Worm (Caenorhabditis elegans): ENCODE measurements around the gene ampd-1.
A peak's percentile ranks its signal among the peaks of the same experiment; 100 is the strongest.

The ampd-1 gene

DNA sequence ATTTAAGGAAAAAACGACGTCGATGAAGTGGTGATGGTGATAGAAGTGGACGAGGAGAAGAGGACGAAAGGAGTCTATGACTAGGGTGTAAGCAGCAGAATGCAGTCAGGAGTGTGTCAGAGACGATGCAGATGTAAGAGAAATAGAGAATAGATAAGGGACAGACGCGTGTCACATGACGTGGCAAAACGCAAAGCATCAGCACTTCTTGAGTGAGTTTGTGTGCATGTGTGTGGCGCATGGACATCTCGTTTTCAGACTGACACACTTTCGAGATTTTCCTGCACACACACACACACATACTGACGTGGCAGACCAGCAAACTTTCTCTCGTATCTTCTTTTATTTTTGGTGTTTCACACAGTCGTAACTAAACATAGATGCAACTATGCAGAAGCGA is 20.7 kb upstream of the ampd-1 start:
- TF ChIP-seq aly-2 (tag; optimal IDR thresholded peaks at IDR 0.05) (no peak), jun-1 (tag; optimal IDR thresholded peaks at IDR 0.05) (peak; percentile 30), lin-15B (tag; optimal IDR thresholded peaks at IDR 0.05) (no peak), hmg-11 (tag; optimal IDR thresholded peaks at IDR 0.05) (peak; percentile 44), nhr-25 (tag; optimal IDR thresholded peaks at IDR 0.05) (peak; percentile 51), skn-1 (tag; optimal IDR thresholded peaks at IDR 0.05) (peak; percentile 75), ama-1 (optimal IDR thresholded peaks at IDR 0.05) (peak; percentile 39), elt-3 (tag; optimal IDR thresholded peaks at IDR 0.05) (no peak), pha-4 (tag; optimal IDR thresholded peaks at IDR 0.05) (peak; percentile 48), ceh-28 (tag; optimal IDR thresholded peaks at IDR 0.05) (peak; percentile 11), elt-1 (tag; optimal IDR thresholded peaks at IDR 0.05) (peak; percentile 15), elt-2 (tag; optimal IDR thresholded peaks at IDR 0.05) (peak; percentile 99), nfya-1 (tag; optimal IDR thresholded peaks at IDR 0.05; ENCODE audit: insufficient read depth) (peak; percentile 71), nhr-23 (tag; optimal IDR thresholded peaks at IDR 0.05) (peak; percentile 18), lin-39 (tag; optimal IDR thresholded peaks at IDR 0.05) (peak; percentile 30), mml-1 (tag; optimal IDR thresholded peaks at IDR 0.05) (no peak), ceh-82 (tag; optimal IDR thresholded peaks at IDR 0.05) (no peak), nhr-237 (tag; optimal IDR thresholded peaks at IDR 0.05) (no peak), snpc-4 (tag; optimal IDR thresholded peaks at IDR 0.05) (peak; percentile 20), ceh-9 (tag; optimal IDR thresholded peaks at IDR 0.05) (no peak), nhr-43 (tag; optimal IDR thresholded peaks at IDR 0.05; ENCODE audit: poor library complexity, severe bottlenecking) (peak; percentile 68), pqm-1 (tag; optimal IDR thresholded peaks at IDR 0.05) (peak; percentile 89)

DNA sequence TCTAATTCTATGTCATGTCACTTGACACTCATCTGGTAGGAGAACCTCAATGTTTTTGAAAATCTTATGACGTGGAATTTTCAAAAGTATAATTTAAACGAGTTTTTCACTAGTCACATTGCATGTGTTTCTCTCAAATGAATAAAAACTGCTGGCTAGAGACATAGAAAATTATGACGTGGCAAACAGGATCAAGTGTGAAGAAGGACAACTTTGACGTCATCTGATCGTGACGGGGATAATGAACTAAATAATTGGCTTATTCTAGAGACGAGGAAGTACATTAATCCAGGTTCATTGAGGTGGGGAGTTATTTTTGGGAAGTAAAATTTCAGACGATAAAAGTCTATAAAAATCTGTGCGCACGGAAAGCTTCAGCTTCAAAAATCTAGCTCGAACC is 19.9 kb upstream of the ampd-1 start:
- TF ChIP-seq nhr-23 (tag; optimal IDR thresholded peaks at IDR 0.05) (peak; percentile 20), ZK546.5 (tag; optimal IDR thresholded peaks at IDR 0.05) (no peak), nhr-25 (tag; optimal IDR thresholded peaks at IDR 0.05) (peak; percentile 50)

DNA sequence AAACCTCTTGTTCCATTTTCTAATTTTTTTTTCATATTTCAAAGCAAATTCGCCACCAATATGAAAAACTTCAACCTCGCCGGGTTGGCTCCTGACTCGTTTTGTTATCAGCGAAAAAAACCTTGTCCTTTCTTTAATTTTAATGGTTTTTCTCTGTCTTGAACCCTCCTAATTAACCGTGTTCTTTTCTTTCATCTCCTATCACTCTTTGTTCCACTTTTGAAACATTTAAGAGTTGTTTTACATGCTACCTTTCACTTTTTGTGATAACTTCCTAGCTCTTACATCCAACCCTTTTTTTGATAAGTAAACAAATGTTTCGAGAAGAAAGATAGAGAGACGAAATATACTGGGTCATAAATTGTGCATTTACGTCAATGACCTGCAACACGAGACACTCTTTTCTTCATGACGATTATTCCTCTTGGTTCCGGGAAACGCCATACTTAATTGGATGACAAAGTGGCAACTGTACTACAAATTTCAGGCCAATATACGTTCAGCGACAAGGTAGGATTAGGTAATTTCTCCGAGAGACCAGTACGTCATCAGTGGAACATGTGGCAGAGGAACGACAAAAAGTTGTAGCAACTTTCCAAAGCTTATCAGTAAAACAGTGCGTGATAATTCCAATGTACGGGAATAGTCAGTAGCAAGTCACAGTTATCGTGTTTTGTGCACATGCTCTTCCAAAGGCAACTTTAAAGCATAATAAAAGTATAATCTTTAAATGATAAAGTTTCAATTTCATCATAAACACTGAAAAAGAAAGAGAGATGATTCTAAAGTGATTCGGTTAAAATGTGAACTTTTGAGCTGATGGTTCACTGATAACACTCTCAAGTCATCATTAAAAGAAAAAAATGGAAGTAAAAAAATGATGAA is 18.2 kb upstream of the ampd-1 start:
- TF ChIP-seq elt-2 (tag; optimal IDR thresholded peaks at IDR 0.05), result peak; percentile 99
- no peak for TF ChIP-seq zag-1 (tag; optimal IDR thresholded peaks at IDR 0.05)
- peak; percentile 6 for TF ChIP-seq fos-1 (tag; optimal IDR thresholded peaks at IDR 0.05)
- TF ChIP-seq elt-3 (tag; optimal IDR thresholded peaks at IDR 0.05), result no peak
- TF ChIP-seq pha-4 (tag; optimal IDR thresholded peaks at IDR 0.05), result peak; percentile 62
- peak; percentile 87 for TF ChIP-seq pqm-1 (tag; optimal IDR thresholded peaks at IDR 0.05)
- no peak for TF ChIP-seq nhr-28 (tag; optimal IDR thresholded peaks at IDR 0.05)
- TF ChIP-seq nhr-25 (tag; optimal IDR thresholded peaks at IDR 0.05), result no peak

DNA sequence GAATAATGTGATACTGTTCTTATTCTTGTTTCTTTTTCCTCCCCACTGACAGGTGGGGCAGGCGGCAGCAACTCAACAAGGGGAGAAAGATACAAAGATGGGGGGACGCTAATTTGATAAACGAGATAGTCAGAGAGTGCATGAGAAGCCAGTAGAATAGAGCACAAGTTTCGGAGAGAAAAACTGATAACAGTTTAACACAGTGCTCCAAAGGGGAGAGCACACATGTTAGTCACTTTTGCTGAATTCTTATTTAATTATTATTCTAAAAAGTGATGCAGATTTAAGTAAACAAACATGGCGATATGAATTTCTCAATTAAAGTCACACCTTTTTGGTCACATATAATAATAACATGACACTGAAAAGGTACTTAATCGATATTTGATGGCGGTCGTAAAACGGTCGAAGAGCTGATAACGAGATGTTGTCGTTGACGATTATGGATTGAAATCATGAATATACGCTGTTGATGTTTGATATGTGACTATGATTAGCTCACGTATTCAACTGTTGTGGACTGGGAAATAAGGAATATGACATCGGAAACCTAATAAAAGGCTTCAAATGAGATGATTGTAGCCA is 17.1 kb upstream of the ampd-1 start:
- TF ChIP-seq nhr-67 (tag; optimal IDR thresholded peaks at IDR 0.05), result no peak
- no peak for TF ChIP-seq ceh-16 (tag; optimal IDR thresholded peaks at IDR 0.05)
- TF ChIP-seq fkh-10 (GFP tag; optimal IDR thresholded peaks at IDR 0.05), result no peak
- TF ChIP-seq lin-39 (tag; optimal IDR thresholded peaks at IDR 0.05), result no peak
- peak; percentile 46 for TF ChIP-seq jun-1 (tag; optimal IDR thresholded peaks at IDR 0.05)
- no peak for TF ChIP-seq nhr-237 (tag; optimal IDR thresholded peaks at IDR 0.05)
- peak; percentile 13 for TF ChIP-seq ceh-28 (tag; optimal IDR thresholded peaks at IDR 0.05)
- TF ChIP-seq nhr-12 (tag; optimal IDR thresholded peaks at IDR 0.05), result no peak
- no peak for TF ChIP-seq unc-62 (GFP tag; optimal IDR thresholded peaks at IDR 0.05)
- peak; percentile 99 for TF ChIP-seq elt-2 (tag; optimal IDR thresholded peaks at IDR 0.05)
- TF ChIP-seq nhr-28 (tag; optimal IDR thresholded peaks at IDR 0.05), result no peak
- TF ChIP-seq nfya-1 (tag; optimal IDR thresholded peaks at IDR 0.05; ENCODE audit: insufficient read depth), result no peak
- peak; percentile 95 for TF ChIP-seq pqm-1 (tag; optimal IDR thresholded peaks at IDR 0.05)
- TF ChIP-seq pha-4 (tag; optimal IDR thresholded peaks at IDR 0.05), result peak; percentile 43

DNA sequence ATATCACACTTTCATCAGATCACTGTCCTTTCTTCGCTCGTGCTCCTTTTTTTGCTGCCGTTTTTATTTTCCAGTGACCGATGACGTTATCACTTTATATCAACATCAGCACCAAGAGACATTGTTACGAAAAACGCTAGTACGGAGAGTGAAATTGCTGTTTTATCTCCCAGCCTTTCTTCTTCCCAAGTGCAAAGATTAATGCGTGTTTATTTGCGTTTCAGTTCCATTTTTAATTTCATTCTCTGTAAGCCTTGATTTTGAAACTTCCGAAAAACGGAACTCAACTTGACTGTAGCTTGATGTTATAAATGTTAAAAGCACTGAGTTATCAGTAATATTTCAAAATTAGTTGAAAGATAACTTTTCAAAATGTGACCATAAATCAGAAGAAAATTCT is 16.3 kb upstream of the ampd-1 start:
- no peak for TF ChIP-seq nhr-12 (tag; optimal IDR thresholded peaks at IDR 0.05)
- TF ChIP-seq egl-5 (tag; optimal IDR thresholded peaks at IDR 0.05), result no peak
- no peak for TF ChIP-seq ZK546.5 (tag; optimal IDR thresholded peaks at IDR 0.05)
- no peak for TF ChIP-seq lin-39 (tag; optimal IDR thresholded peaks at IDR 0.05)
- TF ChIP-seq pha-4 (tag; optimal IDR thresholded peaks at IDR 0.05), result no peak
- TF ChIP-seq nhr-23 (tag; optimal IDR thresholded peaks at IDR 0.05), result no peak
- peak; percentile 30 for TF ChIP-seq pqm-1 (tag; optimal IDR thresholded peaks at IDR 0.05)
- peak; percentile 94 for TF ChIP-seq elt-2 (tag; optimal IDR thresholded peaks at IDR 0.05)
